Fruit fly (Drosophila melanogaster): ENCODE measurements around the gene CG8132.

The CG8132 gene

dm6 chr3R:9388972-9389371 lies 12.3 kb upstream of the CG8132 start (continued):
- peak; percentile 41; the same call in 1 of the 2 replicates for TF ChIP-seq CG15336 (GFP tag; IDR thresholded peaks at IDR 0.05)
- TF ChIP-seq acj6 (GFP tag; optimal IDR thresholded peaks at IDR 0.05), result no peak
- no peak for TF ChIP-seq topi (GFP tag; optimal IDR thresholded peaks at IDR 0.05)
- TF ChIP-seq CG7368 (GFP tag; optimal IDR thresholded peaks at IDR 0.05), result no peak
- TF ChIP-seq CG34406 (GFP tag; optimal IDR thresholded peaks at IDR 0.05), result no peak
- no peak for TF ChIP-seq CG10631 (GFP tag; optimal IDR thresholded peaks at IDR 0.05)
- TF ChIP-seq CG3919 (GFP tag; optimal IDR thresholded peaks at IDR 0.05), result no peak
- peak; percentile 88 for TF ChIP-seq CG6808 (GFP tag; optimal IDR thresholded peaks at IDR 0.05)
- no peak for TF ChIP-seq achi (GFP tag; optimal IDR thresholded peaks at IDR 0.05)
- no peak for TF ChIP-seq CG8632 (GFP tag; optimal IDR thresholded peaks at IDR 0.05)
- peak; percentile 39 for TF ChIP-seq CG3032 (tag; optimal IDR thresholded peaks at IDR 0.05)
- TF ChIP-seq CG9139 (GFP tag; optimal IDR thresholded peaks at IDR 0.05), result peak; percentile 75
- no peak for TF ChIP-seq CG4318 (GFP tag; optimal IDR thresholded peaks at IDR 0.05)
- no peak for TF ChIP-seq CG31627 (GFP tag; optimal IDR thresholded peaks at IDR 0.05)
- TF ChIP-seq svp (GFP tag), result no peak
- TF ChIP-seq Smox (GFP tag; optimal IDR thresholded peaks at IDR 0.05), result no peak
- no peak for TF ChIP-seq OdsH (GFP tag; optimal IDR thresholded peaks at IDR 0.05)
- peak; percentile 74 for TF ChIP-seq dsx (GFP tag; optimal IDR thresholded peaks at IDR 0.05; ENCODE audit: poor library complexity, severe bottlenecking)
- TF ChIP-seq Sox14 (GFP tag; optimal IDR thresholded peaks at IDR 0.05), result no peak
- TF ChIP-seq CG11762 (GFP tag; optimal IDR thresholded peaks at IDR 0.05; ENCODE audit: insufficient read depth), result peak; percentile 5
- peak; percentile 9 for TF ChIP-seq Lpt (GFP tag; optimal IDR thresholded peaks at IDR 0.05)
- TF ChIP-seq net (GFP tag; optimal IDR thresholded peaks at IDR 0.05), result peak; percentile 62
- peak; percentile 1 to 58 for TF ChIP-seq salr (GFP tag; optimal IDR thresholded peaks at IDR 0.05)
- TF ChIP-seq Hr4 (GFP tag; optimal IDR thresholded peaks at IDR 0.05), result no peak
- TF ChIP-seq Eip75B (GFP tag; optimal IDR thresholded peaks at IDR 0.05), result no peak
- TF ChIP-seq CG32006 (GFP tag; optimal IDR thresholded peaks at IDR 0.05), result peak; percentile 10
- peak; percentile 24 for TF ChIP-seq Eip78C (GFP tag)
- no peak for TF ChIP-seq CG8319 (GFP tag; optimal IDR thresholded peaks at IDR 0.05)
- no peak for TF ChIP-seq dac (GFP tag; optimal IDR thresholded peaks at IDR 0.05)
- no peak for TF ChIP-seq lz (GFP tag; optimal IDR thresholded peaks at IDR 0.05)
- TF ChIP-seq CG11902 (GFP tag; optimal IDR thresholded peaks at IDR 0.05), result no peak
- peak; percentile 40; the same call in 1 of the 3 replicates for TF ChIP-seq eg (GFP tag; IDR thresholded peaks at IDR 0.05)
- peak; percentile 42 for TF ChIP-seq Ets96B (tag; optimal IDR thresholded peaks at IDR 0.05)
- no peak for TF ChIP-seq fkh (GFP tag; optimal IDR thresholded peaks at IDR 0.05)
- no peak for TF ChIP-seq cyc (GFP tag; optimal IDR thresholded peaks at IDR 0.05)
- no peak for TF ChIP-seq Hr38 (GFP tag; optimal IDR thresholded peaks at IDR 0.05)
- TF ChIP-seq CG6163 (GFP tag; IDR thresholded peaks at IDR 0.05), result peak; percentile 57; the same call in 2 of the 3 replicates
- no peak for TF ChIP-seq pdm3 (GFP tag; optimal IDR thresholded peaks at IDR 0.05)
- no peak for TF ChIP-seq Gug (GFP tag; IDR thresholded peaks at IDR 0.05)
- peak; percentile 63; the same call in 1 of the 3 replicates for TF ChIP-seq CG8119 (GFP tag; IDR thresholded peaks at IDR 0.05)
- TF ChIP-seq Blimp-1 (GFP tag; optimal IDR thresholded peaks at IDR 0.05), result no peak
- TF ChIP-seq fd59A (GFP tag; optimal IDR thresholded peaks at IDR 0.05), result no peak

dm6 chr3R:9390201-9390600 lies 11.1 kb upstream of the CG8132 start:
- TF ChIP-seq fkh (GFP tag; optimal IDR thresholded peaks at IDR 0.05) (peak; percentile 93), CG1621 (tag; optimal IDR thresholded peaks at IDR 0.05) (no peak)
